Worm (Caenorhabditis elegans) whole organism, L1 larva: ENCODE data around the gene nspg-3.

Experiments used
- C04F5.9 ChIP-seq: sonication (generic microtip); optimal IDR thresholded peaks from 2 replicates; lab custom pipeline; 2016; ENCODE audit warnings: missing genetic modification characterization, missing compliant biosample characterization
- Y116A8C.19 ChIP-seq: sonication (generic microtip); optimal IDR thresholded peaks from 2 replicates; lab custom pipeline; 2016; ENCODE audit warnings: missing compliant biosample characterization, missing genetic modification characterization, borderline replicate concordance
- aha-1 ChIP-seq: fragments of 150-350 bp; optimal IDR thresholded peaks from 2 replicates; lab custom pipeline; 2014; ENCODE audit warnings: missing biosample characterization, missing genetic modification characterization
- alr-1 ChIP-seq: fragments of 200-800 bp; sonication (Bioruptor generic); optimal IDR thresholded peaks from 2 replicates; lab custom pipeline; 2018; ENCODE audit warnings: borderline replicate concordance, mild to moderate bottlenecking, missing genetic modification characterization, missing compliant biosample characterization
- aly-2 ChIP-seq: fragments of 150-350 bp; optimal IDR thresholded peaks from 2 replicates; lab custom pipeline; 2014; ENCODE audit warnings: missing biosample characterization, missing genetic modification characterization
- blmp-1 ChIP-seq: fragments of 150-350 bp; optimal IDR thresholded peaks from 2 replicates; lab custom pipeline; 2014; ENCODE audit warnings: missing biosample characterization, missing genetic modification characterization
- ceh-63 ChIP-seq: fragments of 200-800 bp; sonication (Bioruptor generic); optimal IDR thresholded peaks from 2 replicates; lab custom pipeline; 2018; ENCODE audit warnings: mild to moderate bottlenecking, missing genetic modification characterization, missing compliant biosample characterization
- ceh-8 ChIP-seq: fragments of 200-800 bp; sonication (Bioruptor generic); optimal IDR thresholded peaks from 2 replicates; lab custom pipeline; 2018; ENCODE audit warnings: mild to moderate bottlenecking, missing genetic modification characterization, moderate library complexity, missing compliant biosample characterization
- efl-1 ChIP-seq, 4 experiments: fragments of 150-350 bp; optimal IDR thresholded peaks in 3 of 4; peaks in 1 of 4; 1 replicate in 1 of 4; 2 replicates in 3 of 4; lab custom pipeline; 2014; ENCODE audit warnings: missing biosample characterization in 2 of 4, missing genetic modification characterization in 2 of 4, missing genetic modification reagents in 2 of 4
- efl-3 ChIP-seq: fragments of 200-800 bp; sonication (Bioruptor generic); optimal IDR thresholded peaks from 2 replicates; lab custom pipeline; 2018; ENCODE audit warnings: mild to moderate bottlenecking, missing genetic modification characterization, missing compliant biosample characterization
- elt-2 ChIP-seq: sonication (generic microtip); optimal IDR thresholded peaks from 2 replicates; lab custom pipeline; 2016; ENCODE audit warnings: missing genetic modification characterization, mild to moderate bottlenecking, inconsistent platforms, missing compliant biosample characterization, missing genetic modification reagents
- fkh-10 ChIP-seq: sonication (generic microtip); optimal IDR thresholded peaks from 2 replicates; lab custom pipeline; 2017; ENCODE audit warnings: missing biosample characterization, missing genetic modification reagents, missing genetic modification characterization
- fkh-4 ChIP-seq: sonication (generic microtip); optimal IDR thresholded peaks from 2 replicates; lab custom pipeline; 2016; ENCODE audit warnings: missing compliant biosample characterization, missing genetic modification characterization, borderline replicate concordance
- grh-1 ChIP-seq: fragments of 200-800 bp; sonication (Bioruptor generic); IDR thresholded peaks from 2 replicates; pipeline ENCODE4 v1.3.6; 2022; ENCODE audit warnings: missing genetic modification reagents, missing genetic modification characterization, missing compliant biosample characterization
- hpl-2 ChIP-seq: fragments of 150-350 bp; optimal IDR thresholded peaks from 2 replicates; lab custom pipeline; 2014; ENCODE audit warnings: missing biosample characterization, missing genetic modification reagents, missing genetic modification characterization
- jun-1 ChIP-seq: fragments of 150-350 bp; optimal IDR thresholded peaks from 2 replicates; lab custom pipeline; 2014; ENCODE audit warnings: missing biosample characterization, missing genetic modification reagents, missing genetic modification characterization
- lin-13 ChIP-seq: fragments of 150-350 bp; optimal IDR thresholded peaks from 2 replicates; lab custom pipeline; 2014; ENCODE audit warnings: missing biosample characterization, missing genetic modification reagents, missing genetic modification characterization
- lin-14 ChIP-seq: fragments of 200-800 bp; sonication (Bioruptor generic); optimal IDR thresholded peaks from 2 replicates; lab custom pipeline; 2018; ENCODE audit warnings: mild to moderate bottlenecking, missing genetic modification characterization, moderate library complexity, missing compliant biosample characterization
- lin-35 ChIP-seq, 2 experiments: fragments of 150-350 bp; optimal IDR thresholded peaks; 2 replicates each; lab custom pipeline; 2014; ENCODE audit warnings: missing biosample characterization in 2 of 2, missing genetic modification characterization in 2 of 2, missing genetic modification reagents in 2 of 2
- lir-3 ChIP-seq: sonication (generic microtip); optimal IDR thresholded peaks from 2 replicates; lab custom pipeline; 2016; ENCODE audit warnings: mild to moderate bottlenecking, missing genetic modification characterization, moderate library complexity, missing compliant biosample characterization; ENCODE audit not compliant: poor library complexity
- lsy-2 ChIP-seq, 2 experiments: fragments of 150-350 bp; optimal IDR thresholded peaks; 2 replicates each; lab custom pipeline; 2014; ENCODE audit warnings: missing biosample characterization in 2 of 2, missing genetic modification characterization in 2 of 2
- nhr-12 ChIP-seq: sonication (generic microtip); optimal IDR thresholded peaks from 2 replicates; lab custom pipeline; 2017; ENCODE audit warnings: missing biosample characterization, missing genetic modification characterization
- nhr-19 ChIP-seq: fragments of 200-800 bp; sonication (Bioruptor generic); conservative IDR thresholded peaks from 2 replicates; pipeline ENCODE4 v1.3.6; 2022; ENCODE audit warnings: missing genetic modification characterization, missing compliant biosample characterization
- nhr-20 ChIP-seq: sonication (generic microtip); optimal IDR thresholded peaks from 2 replicates; lab custom pipeline; 2016; ENCODE audit warnings: mild to moderate bottlenecking, missing genetic modification characterization, missing compliant biosample characterization
- nhr-28 ChIP-seq: fragments of 150-350 bp; optimal IDR thresholded peaks from 2 replicates; lab custom pipeline; 2014; ENCODE audit warnings: missing biosample characterization, missing genetic modification characterization
- nhr-71 ChIP-seq: sonication (generic microtip); optimal IDR thresholded peaks from 2 replicates; lab custom pipeline; 2016; ENCODE audit warnings: mild to moderate bottlenecking, missing genetic modification characterization, moderate library complexity, missing compliant biosample characterization
- nhr-84 ChIP-seq: sonication (generic microtip); optimal IDR thresholded peaks from 2 replicates; lab custom pipeline; 2017; ENCODE audit warnings: missing biosample characterization, missing genetic modification characterization
- nhr-85 ChIP-seq: sonication (generic microtip); peaks from one replicate; lab custom pipeline; 2016; ENCODE audit warnings: missing genetic modification characterization, inconsistent platforms, missing compliant biosample characterization
- pag-3 ChIP-seq: sonication (generic microtip); optimal IDR thresholded peaks from 2 replicates; lab custom pipeline; 2017; ENCODE audit warnings: missing genetic modification characterization, mild to moderate bottlenecking, missing compliant biosample characterization, antibody characterized with exemption, borderline replicate concordance; ENCODE audit not compliant: insufficient read depth
- pax-3 ChIP-seq: fragments of 200-800 bp; sonication (Bioruptor generic); optimal IDR thresholded peaks from 2 replicates; lab custom pipeline; 2018; ENCODE audit warnings: mild to moderate bottlenecking, missing genetic modification characterization, moderate library complexity, missing compliant biosample characterization
- pqm-1 ChIP-seq: sonication (generic microtip); optimal IDR thresholded peaks from 3 replicates; lab custom pipeline; 2017; ENCODE audit warnings: missing biosample characterization, missing genetic modification characterization
- snpc-4 ChIP-seq: fragments of 150-350 bp; optimal IDR thresholded peaks from 2 replicates; lab custom pipeline; 2014; ENCODE audit warnings: missing biosample characterization, missing genetic modification characterization
- sup-37 ChIP-seq: fragments of 200-800 bp; sonication (Bioruptor generic); optimal IDR thresholded peaks from 2 replicates; lab custom pipeline; 2018; ENCODE audit warnings: mild to moderate bottlenecking, missing genetic modification characterization, missing compliant biosample characterization
- unc-130 ChIP-seq: fragments of 150-350 bp; optimal IDR thresholded peaks from 2 replicates; lab custom pipeline; 2017; ENCODE audit warnings: missing biosample characterization, missing genetic modification characterization, inconsistent platforms
- unc-30 ChIP-seq: sonication (generic microtip); optimal IDR thresholded peaks from 2 replicates; lab custom pipeline; 2017; ENCODE audit warnings: missing biosample characterization, missing genetic modification characterization
- unc-62 ChIP-seq: fragments of 150-350 bp; optimal IDR thresholded peaks from 2 replicates; lab custom pipeline; 2014; ENCODE audit warnings: missing biosample characterization, missing genetic modification reagents, missing genetic modification characterization
- xbp-1 ChIP-seq: sonication (generic microtip); optimal IDR thresholded peaks from 2 replicates; lab custom pipeline; 2016; ENCODE audit warnings: missing genetic modification characterization, missing compliant biosample characterization
- zip-4 ChIP-seq: fragments of 200-800 bp; sonication (Bioruptor generic); optimal IDR thresholded peaks from 2 replicates; lab custom pipeline; 2018; ENCODE audit warnings: mild to moderate bottlenecking, missing genetic modification characterization, moderate library complexity, missing compliant biosample characterization

The nspg-3 gene

DNA sequence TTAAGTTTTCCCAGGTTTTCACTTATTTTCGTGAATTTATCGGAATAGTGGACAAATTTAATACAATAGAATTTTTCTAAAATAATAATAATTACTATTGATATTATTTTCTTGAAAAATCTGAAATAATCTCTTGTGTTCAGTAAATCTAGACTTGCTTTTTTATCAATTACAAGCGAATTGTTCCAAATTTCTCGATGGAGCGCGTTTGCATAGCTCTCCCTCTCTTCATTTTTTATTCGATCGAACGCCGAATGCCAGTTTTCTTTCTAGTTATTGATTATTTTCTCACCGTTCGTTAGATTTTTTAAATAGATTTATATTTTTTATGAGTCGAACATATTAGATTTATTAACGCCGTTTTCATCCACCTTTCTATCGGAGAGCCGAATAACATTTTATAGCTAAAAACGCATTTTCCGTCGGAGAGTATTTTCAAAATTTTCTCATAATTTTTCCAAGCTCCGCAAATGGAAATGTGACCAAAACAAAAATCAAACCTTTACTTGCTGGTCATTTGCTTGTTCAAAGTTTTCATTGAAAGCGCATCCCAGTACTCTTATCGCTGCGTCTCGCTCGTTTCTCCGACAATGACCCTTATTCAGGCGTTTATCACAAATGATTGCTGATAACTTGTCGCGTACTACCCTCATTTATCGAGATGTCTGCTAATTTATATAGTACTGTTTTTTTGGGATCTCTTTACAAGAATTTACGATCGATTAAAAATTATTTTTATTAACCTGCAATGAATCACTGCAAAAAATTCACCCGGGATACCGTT, 31.3 kb downstream of the nspg-3 start (continued):
- TF ChIP-seq pag-3 (tag; lab: Kevin White, UChicago) (no peak), blmp-1 (tag; lab: Kevin White, UChicago) (no peak), snpc-4 (no peak), efl-3 (GFP tag; lab: Kevin White, UChicago) (no peak), nhr-19 (no peak), lin-14 (GFP tag; lab: Kevin White, UChicago) (peak; percentile 64), nhr-20 (tag; lab: Kevin White, UChicago) (no peak), ceh-8 (GFP tag; lab: Kevin White, UChicago) (no peak), hpl-2 (GFP tag; lab: Kevin White, UChicago) (no peak), xbp-1 (tag; lab: Kevin White, UChicago) (no peak), lsy-2 (tag; optimal IDR thresholded peaks at IDR 0.05; lab: Kevin White, UChicago) (peak in 1 of 2 experiments; percentile 19), elt-2 (tag; lab: Kevin White, UChicago) (peak; percentile 74), jun-1 (tag; lab: Kevin White, UChicago) (no peak), nhr-84 (tag; lab: Kevin White, UChicago) (no peak), ceh-63 (GFP tag; lab: Kevin White, UChicago) (no peak), nhr-71 (tag; lab: Kevin White, UChicago) (no peak), grh-1 (GFP tag; lab: Robert Waterston, UW) (no peak), C04F5.9 (tag; lab: Kevin White, UChicago) (no peak), zip-4 (GFP tag; lab: Kevin White, UChicago) (no peak), aly-2 (tag; lab: Kevin White, UChicago) (no peak), pqm-1 (peak; percentile 96), unc-130 (tag; lab: Kevin White, UChicago) (no peak), nhr-85 (no peak), pax-3 (tag; lab: Kevin White, UChicago) (no peak), fkh-4 (tag; lab: Kevin White, UChicago) (no peak), alr-1 (no peak), nhr-12 (no peak), lin-13 (GFP tag; lab: Kevin White, UChicago) (no peak), unc-62 (no peak), nhr-28 (tag; lab: Kevin White, UChicago) (no peak), fkh-10 (GFP tag; lab: Kevin White, UChicago) (no peak), unc-30 (tag; lab: Kevin White, UChicago) (no peak), Y116A8C.19 (no peak), aha-1 (tag; lab: Kevin White, UChicago) (no peak), lin-35 (GFP tag; optimal IDR thresholded peaks at IDR 0.05; lab: Kevin White, UChicago) (no peak), sup-37 (no peak)

DNA sequence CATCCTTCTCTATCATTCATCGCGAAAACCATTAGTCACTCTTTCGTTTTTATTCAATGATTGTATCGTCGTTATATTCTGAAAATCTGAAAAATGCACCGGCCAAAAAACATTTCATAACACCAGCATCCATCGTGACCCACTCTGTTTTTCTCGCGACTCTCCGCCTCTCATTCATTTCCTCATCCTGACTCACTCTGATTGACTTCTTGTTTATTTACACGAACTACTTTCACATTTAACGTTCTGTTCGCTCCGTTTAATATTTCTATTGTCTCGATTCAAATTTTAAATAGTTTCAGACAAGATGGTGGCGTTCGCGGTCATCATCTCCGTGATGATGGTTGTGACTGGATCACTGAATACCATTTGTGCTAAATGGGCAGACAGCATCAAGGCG, 31.9 kb downstream of the nspg-3 start, which contains the start of gene C29H12.2:
Gene C29H12.2, plus strand, starts transcription at position 297 of the 400 bp plus-strand sequence.
- TF ChIP-seq lir-3 (tag; lab: Kevin White, UChicago) (no peak), efl-1 (optimal IDR thresholded peaks at IDR 0.05; lab: Kevin White, UChicago) (no peak), efl-1 (GFP tag; optimal IDR thresholded peaks at IDR 0.05 in 1 of 2; lab: Kevin White, UChicago) (peak; percentile 9 to 32), lin-14 (GFP tag; lab: Kevin White, UChicago) (peak; percentile 27)
